Worm (Caenorhabditis elegans) whole organism, L4 larva: ENCODE data around the gene Y71H2AM.12.

Experiments
- F10B5.3 ChIP-seq: sonication (generic microtip); optimal IDR thresholded peaks from 2 replicates; lab custom pipeline; 2016; ENCODE audit warnings: mild to moderate bottlenecking, missing genetic modification characterization, missing compliant biosample characterization
- F26F4.8 ChIP-seq: fragments of 200-800 bp; sonication (Bioruptor generic); conservative IDR thresholded peaks from 2 replicates; pipeline ENCODE4 v1.3.6; 2022; ENCODE audit warnings: missing genetic modification characterization, missing compliant biosample characterization
- F37D6.2 ChIP-seq: sonication (generic microtip); optimal IDR thresholded peaks from 2 replicates; lab custom pipeline; 2016; ENCODE audit warnings: mild to moderate bottlenecking, missing genetic modification characterization, missing compliant biosample characterization
- F44E2.7 ChIP-seq: fragments of 200-800 bp; sonication (Bioruptor generic); IDR thresholded peaks from 2 replicates; pipeline ENCODE4 v2.1.2; 2022; ENCODE audit warnings: missing genetic modification characterization, missing compliant biosample characterization
- R02D3.7 ChIP-seq: fragments of 150-350 bp; sonication (generic microtip); optimal IDR thresholded peaks from 3 replicates; lab custom pipeline; 2014; ENCODE audit warnings: missing biosample characterization, missing genetic modification characterization
- Y105C5A.15 ChIP-seq: fragments of 200-800 bp; sonication (Bioruptor generic); IDR thresholded peaks from 2 replicates; pipeline ENCODE4 v1.3.6; 2022; ENCODE audit warnings: missing genetic modification characterization, missing compliant biosample characterization
- Y5F2A.4 ChIP-seq: fragments of 200-800 bp; sonication (Bioruptor generic); optimal IDR thresholded peaks from 2 replicates; lab custom pipeline; 2018; ENCODE audit warnings: mild to moderate bottlenecking, missing genetic modification characterization, missing compliant biosample characterization
- arid-1 ChIP-seq: fragments of 200-800 bp; sonication (Bioruptor generic); conservative IDR thresholded peaks from 2 replicates; pipeline ENCODE4 v1.3.6; 2022; ENCODE audit warnings: missing genetic modification reagents, missing genetic modification characterization, missing compliant biosample characterization
- ceh-28 ChIP-seq: fragments of 150-350 bp; optimal IDR thresholded peaks from 2 replicates; lab custom pipeline; 2014; ENCODE audit warnings: missing biosample characterization, missing genetic modification reagents, missing genetic modification characterization
- ceh-32 ChIP-seq: sonication (generic microtip); optimal IDR thresholded peaks from 2 replicates; lab custom pipeline; 2016; ENCODE audit warnings: mild to moderate bottlenecking, missing genetic modification characterization, missing compliant biosample characterization; ENCODE audit not compliant: poor library complexity
- cey-2 ChIP-seq: sonication (generic microtip); optimal IDR thresholded peaks from 3 replicates; lab custom pipeline; 2017; ENCODE audit warnings: missing genetic modification characterization, mild to moderate bottlenecking, missing compliant biosample characterization, antibody characterized with exemption, borderline replicate concordance; ENCODE audit not compliant: insufficient read depth
- dmd-6 ChIP-seq: fragments of 200-800 bp; sonication (Bioruptor generic); IDR thresholded peaks from 2 replicates; pipeline ENCODE4 v1.3.6; 2022; ENCODE audit warnings: missing genetic modification reagents, missing genetic modification characterization, missing compliant biosample characterization
- dmd-8 ChIP-seq: fragments of 200-800 bp; sonication (Bioruptor generic); IDR thresholded peaks from 2 replicates; pipeline ENCODE4 v1.3.6; 2022; ENCODE audit warnings: missing genetic modification characterization, missing compliant biosample characterization
- dpl-1 ChIP-seq: fragments of 150-350 bp; optimal IDR thresholded peaks from 2 replicates; lab custom pipeline; 2014; ENCODE audit warnings: missing biosample characterization, missing genetic modification reagents, missing genetic modification characterization
- duxl-1 ChIP-seq: sonication (generic microtip); optimal IDR thresholded peaks from 2 replicates; lab custom pipeline; 2016; ENCODE audit warnings: mild to moderate bottlenecking, missing genetic modification characterization, moderate library complexity, missing compliant biosample characterization; ENCODE audit not compliant: poor library complexity
- dve-1 ChIP-seq: sonication (generic microtip); optimal IDR thresholded peaks from 2 replicates; lab custom pipeline; 2017; ENCODE audit warnings: antibody characterized with exemption, mild to moderate bottlenecking, missing genetic modification characterization, missing compliant biosample characterization; ENCODE audit not compliant: insufficient read depth
- fos-1 ChIP-seq: fragments of 150-350 bp; optimal IDR thresholded peaks from 2 replicates; lab custom pipeline; 2014; ENCODE audit warnings: missing biosample characterization, missing genetic modification characterization
- hlh-11 ChIP-seq: fragments of 200-800 bp; sonication (Bioruptor generic); optimal IDR thresholded peaks from 2 replicates; lab custom pipeline; 2018; ENCODE audit warnings: mild to moderate bottlenecking, missing genetic modification characterization, missing compliant biosample characterization
- jun-1 ChIP-seq: fragments of 150-350 bp; optimal IDR thresholded peaks from 2 replicates; lab custom pipeline; 2014; ENCODE audit warnings: missing biosample characterization, missing genetic modification reagents, missing genetic modification characterization
- lim-7 ChIP-seq: fragments of 200-800 bp; sonication (Bioruptor generic); IDR thresholded peaks from 2 replicates; pipeline ENCODE4 v1.3.6; 2022; ENCODE audit warnings: missing genetic modification characterization, missing compliant biosample characterization
- lin-13 ChIP-seq: fragments of 150-350 bp; optimal IDR thresholded peaks from 2 replicates; lab custom pipeline; 2014; ENCODE audit warnings: missing biosample characterization, missing genetic modification reagents, missing genetic modification characterization
- lin-38 ChIP-seq: fragments of 200-800 bp; sonication (Bioruptor generic); IDR thresholded peaks from 2 replicates; pipeline ENCODE4 v1.3.6; 2022; ENCODE audit warnings: missing genetic modification reagents, missing genetic modification characterization, missing compliant biosample characterization
- lin-39 ChIP-seq: fragments of 150-350 bp; optimal IDR thresholded peaks from 2 replicates; lab custom pipeline; 2014; ENCODE audit warnings: missing biosample characterization, missing genetic modification reagents, missing genetic modification characterization
- lir-3 ChIP-seq: sonication (generic microtip); optimal IDR thresholded peaks from 2 replicates; lab custom pipeline; 2016; ENCODE audit warnings: mild to moderate bottlenecking, missing genetic modification characterization, missing compliant biosample characterization
- mdl-1 ChIP-seq, 2 experiments: fragments of 150-350 bp in 1 of 2; sonication (generic microtip) in 1 of 2; optimal IDR thresholded peaks; 2 replicates each; lab custom pipeline; 2014 to 2017; ENCODE audit warnings: missing biosample characterization in 2 of 2, missing genetic modification characterization in 2 of 2
- mxl-3 ChIP-seq: fragments of 200-800 bp; sonication (Bioruptor generic); optimal IDR thresholded peaks from 2 replicates; lab custom pipeline; 2018; ENCODE audit warnings: mild to moderate bottlenecking, missing genetic modification characterization, missing compliant biosample characterization
- nhr-102 ChIP-seq: sonication (generic microtip); optimal IDR thresholded peaks from 2 replicates; lab custom pipeline; 2016; ENCODE audit warnings: mild to moderate bottlenecking, missing genetic modification characterization, moderate library complexity, missing compliant biosample characterization
- nhr-11 ChIP-seq: fragments of 150-350 bp; optimal IDR thresholded peaks from 2 replicates; lab custom pipeline; 2014; ENCODE audit warnings: missing biosample characterization, missing genetic modification characterization
- nhr-237 ChIP-seq: sonication (generic microtip); optimal IDR thresholded peaks from 2 replicates; lab custom pipeline; 2017; ENCODE audit warnings: missing biosample characterization, missing genetic modification characterization
- nhr-77 ChIP-seq: fragments of 150-350 bp; optimal IDR thresholded peaks from 2 replicates; lab custom pipeline; 2014; ENCODE audit warnings: missing biosample characterization, missing genetic modification characterization
- pha-4 ChIP-seq, 2 experiments: fragments of 150-350 bp in 1 of 2; fragments of 200-800 bp in 1 of 2; sonication (Bioruptor generic) in 1 of 2; IDR thresholded peaks in 1 of 2; optimal IDR thresholded peaks in 1 of 2; 2 replicates each; pipeline versions ENCODE4 v1.3.6 to Lab custom; 2014 to 2022; ENCODE audit warnings: missing genetic modification characterization in 2 of 2, missing genetic modification reagents in 2 of 2, missing biosample characterization in 1 of 2, missing compliant biosample characterization in 1 of 2
- pqm-1 ChIP-seq: sonication (generic microtip); optimal IDR thresholded peaks from 2 replicates; lab custom pipeline; 2017; ENCODE audit warnings: missing biosample characterization, missing genetic modification characterization
- saeg-2 ChIP-seq: fragments of 200-800 bp; sonication (Bioruptor generic); IDR thresholded peaks from 2 replicates; pipeline ENCODE4 v1.3.6; 2022; ENCODE audit warnings: missing genetic modification reagents, missing genetic modification characterization, missing compliant biosample characterization
- sdz-12 ChIP-seq: fragments of 200-800 bp; sonication (Bioruptor generic); optimal IDR thresholded peaks from 2 replicates; lab custom pipeline; 2018; ENCODE audit warnings: mild to moderate bottlenecking, missing genetic modification characterization, missing compliant biosample characterization
- snpc-1.2 ChIP-seq: fragments of 200-800 bp; sonication (Bioruptor generic); IDR thresholded peaks from 2 replicates; pipeline ENCODE4 v1.3.6; 2022; ENCODE audit warnings: missing genetic modification reagents, missing genetic modification characterization, missing compliant biosample characterization
- unc-62 ChIP-seq, 3 experiments: fragments of 150-350 bp in 1 of 3; sonication (generic microtip); optimal IDR thresholded peaks in 2 of 3; peaks in 1 of 3; 1 replicate in 1 of 3; 2 replicates in 2 of 3; lab custom pipeline; 2014 to 2017; ENCODE audit warnings: missing biosample characterization in 3 of 3, missing genetic modification characterization in 3 of 3, missing genetic modification reagents in 3 of 3, missing genotype in 1 of 3
- zag-1 ChIP-seq: fragments of 150-350 bp; optimal IDR thresholded peaks from 2 replicates; lab custom pipeline; 2014; ENCODE audit warnings: missing biosample characterization, missing genetic modification characterization
- zfp-2 ChIP-seq: sonication (generic microtip); optimal IDR thresholded peaks from 2 replicates; lab custom pipeline; 2016; ENCODE audit warnings: mild to moderate bottlenecking, missing genetic modification characterization, missing compliant biosample characterization
- zfp-3 ChIP-seq: fragments of 200-800 bp; sonication (Bioruptor generic); conservative IDR thresholded peaks from 2 replicates; pipeline ENCODE4 v1.3.6; 2022; ENCODE audit warnings: missing genetic modification reagents, missing genetic modification characterization, missing compliant biosample characterization
- ztf-7 ChIP-seq: fragments of 150-350 bp; optimal IDR thresholded peaks from 2 replicates; lab custom pipeline; 2014; ENCODE audit warnings: missing biosample characterization, missing genetic modification characterization

The Y71H2AM.12 gene

ce11 chrIII:2711527-2711926, 22.4 kb downstream of the Y71H2AM.12 start (continued):
- TF ChIP-seq nhr-102 (tag; lab: Kevin White, UChicago) (no peak), lim-7 (GFP tag; lab: Robert Waterston, UW) (peak; percentile 76), F44E2.7 (GFP tag; lab: Robert Waterston, UW) (0 out of 2 replicates have a peak, but pooled peaks have one; percentile 12), arid-1 (GFP tag; lab: Robert Waterston, UW) (no peak), lin-39 (tag; lab: Kevin White, UChicago) (no peak), dmd-8 (GFP tag; lab: Robert Waterston, UW) (0 out of 2 replicates have a peak, but pooled peaks have one; percentile 61), nhr-11 (tag; lab: Kevin White, UChicago) (no peak), snpc-1.2 (GFP tag; lab: Robert Waterston, UW) (peak; percentile 51; the same call in 1 of the 2 replicates), duxl-1 (tag; lab: Kevin White, UChicago) (peak; percentile 8), Y105C5A.15 (GFP tag; lab: Robert Waterston, UW) (no peak), dve-1 (tag; lab: Kevin White, UChicago) (no peak), pha-4 (GFP tag; IDR thresholded peaks at IDR 0.05; lab: Robert Waterston, UW) (peak; percentile 49; the same call in 1 of the 2 replicates), pha-4 (tag; optimal IDR thresholded peaks at IDR 0.05; lab: Kevin White, UChicago) (no peak), F26F4.8 (0 out of 2 replicates have a peak, but pooled peaks have one; percentile 50), ceh-28 (tag; lab: Kevin White, UChicago) (no peak), nhr-237 (tag; lab: Kevin White, UChicago) (no peak), mxl-3 (GFP tag; lab: Kevin White, UChicago) (no peak), lin-13 (GFP tag; lab: Kevin White, UChicago) (peak; percentile 22), ceh-32 (no peak), hlh-11 (tag; lab: Kevin White, UChicago) (no peak), jun-1 (tag; lab: Kevin White, UChicago) (no peak), pqm-1 (tag; lab: Kevin White, UChicago) (no peak), nhr-77 (no peak), zag-1 (tag; lab: Kevin White, UChicago) (no peak), lir-3 (no peak), unc-62 (GFP tag; optimal IDR thresholded peaks at IDR 0.05 in 1 of 2; lab: Kevin White, UChicago) (peak in 1 of 2 experiments; percentile 91), unc-62 (tag; optimal IDR thresholded peaks at IDR 0.05; lab: Kevin White, UChicago) (no peak), ztf-7 (tag; lab: Kevin White, UChicago) (no peak), Y5F2A.4 (GFP tag; lab: Kevin White, UChicago) (no peak), sdz-12 (no peak), lin-38 (peak; percentile 59), dmd-6 (GFP tag; lab: Robert Waterston, UW) (no peak), cey-2 (no peak), F37D6.2 (no peak), mdl-1 (tag; optimal IDR thresholded peaks at IDR 0.05; lab: Kevin White, UChicago) (no peak)

DNA sequence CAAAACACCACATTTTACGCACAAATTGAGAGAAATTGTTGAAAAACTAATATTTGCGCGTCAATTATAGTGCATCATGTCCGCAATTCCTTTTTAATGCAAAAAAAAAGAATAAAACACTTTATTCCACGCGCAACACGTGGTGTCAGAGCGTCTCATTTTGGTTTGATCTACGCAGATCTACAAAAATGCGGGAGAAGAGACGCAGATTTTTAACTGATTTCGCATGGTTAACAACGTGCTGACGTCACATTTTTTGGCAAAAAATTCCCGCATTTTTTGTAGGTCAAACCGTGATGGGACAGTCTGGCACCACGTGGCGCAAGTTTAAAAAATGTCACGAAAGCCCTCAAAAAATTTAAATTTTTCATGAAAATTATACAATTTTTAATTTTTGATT, 23.7 kb downstream of the Y71H2AM.12 start:
- TF ChIP-seq mxl-3 (GFP tag; lab: Kevin White, UChicago): no peak
- peak in 1 of 2 experiments; percentile 66 for TF ChIP-seq unc-62 (GFP tag; optimal IDR thresholded peaks at IDR 0.05 in 1 of 2; lab: Kevin White, UChicago)
- TF ChIP-seq unc-62 (tag; optimal IDR thresholded peaks at IDR 0.05; lab: Kevin White, UChicago): no peak

ce11 chrIII:2700637-2701036, 33.3 kb downstream of the Y71H2AM.12 start, which contains the start of gene set-27:
Gene set-27 (plus strand): TSS chrIII:2700937.
- no peak for TF ChIP-seq unc-62 (GFP tag; optimal IDR thresholded peaks at IDR 0.05 in 1 of 2; lab: Kevin White, UChicago)
- no peak for TF ChIP-seq unc-62 (tag; optimal IDR thresholded peaks at IDR 0.05; lab: Kevin White, UChicago)
- no peak for TF ChIP-seq dmd-8 (GFP tag; lab: Robert Waterston, UW)
- TF ChIP-seq F10B5.3: no peak
- TF ChIP-seq dpl-1 (GFP tag; lab: Kevin White, UChicago): no peak
- TF ChIP-seq saeg-2: no peak
- no peak for TF ChIP-seq zfp-2 (tag; lab: Kevin White, UChicago)
- TF ChIP-seq nhr-237 (tag; lab: Kevin White, UChicago): no peak
- TF ChIP-seq lir-3: no peak
- no peak for TF ChIP-seq fos-1 (tag; lab: Kevin White, UChicago)
- TF ChIP-seq zfp-3 (GFP tag; lab: Robert Waterston, UW): no peak
- no peak for TF ChIP-seq ceh-28 (tag; lab: Kevin White, UChicago)
- no peak for TF ChIP-seq arid-1 (GFP tag; lab: Robert Waterston, UW)
- TF ChIP-seq hlh-11 (tag; lab: Kevin White, UChicago): no peak
- no peak for TF ChIP-seq F26F4.8
- TF ChIP-seq R02D3.7 (tag; lab: Kevin White, UChicago): no peak
